Worm (Caenorhabditis elegans) whole organism, L4 larva: ENCODE data around the gene Y17G7B.12.

Experiments used
- F37D6.2 ChIP-seq: sonication (generic microtip); optimal IDR thresholded peaks from 2 replicates; lab custom pipeline; 2016; ENCODE audit warnings: mild to moderate bottlenecking, missing genetic modification characterization, missing compliant biosample characterization
- lin-13 ChIP-seq: fragments of 150-350 bp; optimal IDR thresholded peaks from 2 replicates; lab custom pipeline; 2014; ENCODE audit warnings: missing biosample characterization, missing genetic modification reagents, missing genetic modification characterization
- php-3 ChIP-seq: fragments of 200-800 bp; sonication (Bioruptor generic); IDR thresholded peaks from 2 replicates; pipeline ENCODE4 v1.3.6; 2022; ENCODE audit warnings: missing genetic modification reagents, missing genetic modification characterization, missing compliant biosample characterization
- skn-1 ChIP-seq: fragments of 150-350 bp; optimal IDR thresholded peaks from 2 replicates; lab custom pipeline; 2014; ENCODE audit warnings: missing biosample characterization, missing genetic modification characterization

DNA sequence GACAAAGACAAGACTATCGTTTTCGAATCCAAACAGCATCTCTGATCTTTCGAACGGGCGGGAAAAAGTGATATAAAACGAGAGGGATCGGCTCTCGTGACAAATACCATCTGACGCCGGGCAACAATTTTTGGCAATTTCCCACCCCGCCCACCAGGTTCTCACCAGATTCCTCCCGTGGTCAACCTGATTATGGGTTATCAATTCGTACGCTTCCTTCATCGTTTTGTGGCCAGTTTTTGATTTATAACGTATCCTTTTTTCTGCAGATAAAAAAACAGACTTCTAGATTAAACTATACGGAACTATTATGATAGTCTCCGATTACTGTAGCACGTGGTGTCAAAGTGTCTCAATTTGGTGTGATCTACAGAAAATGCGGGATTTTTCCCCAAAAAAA is 29.3 kb downstream of the Y17G7B.12 start:
- TF ChIP-seq skn-1, result no peak
- TF ChIP-seq F37D6.2 (tag; lab: Kevin White, UChicago), result no peak
- TF ChIP-seq php-3, result no peak
- TF ChIP-seq lin-13 (GFP tag; lab: Kevin White, UChicago), result no peak
